Worm (Caenorhabditis elegans): Measurements from ENCODE around the gene talp-3.

Gene talp-3

ce11 chrIV:14658927-14659326, 5.7 kb upstream of the talp-3 start:
- no peak for TF ChIP-seq blmp-1 (tag; optimal IDR thresholded peaks at IDR 0.05)
- no peak for TF ChIP-seq lin-13 (tag; optimal IDR thresholded peaks at IDR 0.05)
- TF ChIP-seq cnd-1 (tag; optimal IDR thresholded peaks at IDR 0.05), result no peak
- TF ChIP-seq ceh-43 (GFP tag; optimal IDR thresholded peaks at IDR 0.05), result no peak

- TF ChIP-seq nhr-237 (tag; optimal IDR thresholded peaks at IDR 0.05) (no peak), M03D4.4 (tag; optimal IDR thresholded peaks at IDR 0.05) (no peak), drap-1 (GFP tag; optimal IDR thresholded peaks at IDR 0.05) (no peak), nhr-12 (tag; optimal IDR thresholded peaks at IDR 0.05) (no peak), nhr-76 (tag; optimal IDR thresholded peaks at IDR 0.05) (no peak), snpc-4 (tag; optimal IDR thresholded peaks at IDR 0.05) (no peak)
These were observed 5.0 kb upstream of the talp-3 start, which contains the start of gene anoh-2 for ce11 chrIV:14658054-14658631. Gene anoh-2 (plus strand): TSS chrIV:14658308.

ce11 chrIV:14656573-14657129, 3.5 kb upstream of the talp-3 start, which contains the start of gene Y57G11C.33:
Gene Y57G11C.33 (plus strand): TSS chrIV:14657079.
- TF ChIP-seq lsy-2 (tag; optimal IDR thresholded peaks at IDR 0.05), result peak; percentile 90
- no peak for TF ChIP-seq M03D4.4 (tag; optimal IDR thresholded peaks at IDR 0.05)
- peak; percentile 46 for TF ChIP-seq mep-1 (tag; optimal IDR thresholded peaks at IDR 0.05)
- peak; percentile 3 for TF ChIP-seq lin-13 (tag; optimal IDR thresholded peaks at IDR 0.05)
- peak; percentile 49 for TF ChIP-seq ces-1 (GFP tag; optimal IDR thresholded peaks at IDR 0.05)

- no peak for TF ChIP-seq mep-1 (tag; optimal IDR thresholded peaks at IDR 0.05)
- TF ChIP-seq mab-5 (tag; optimal IDR thresholded peaks at IDR 0.05), result no peak
- TF ChIP-seq bed-3 (GFP tag; optimal IDR thresholded peaks at IDR 0.05), result no peak
- TF ChIP-seq lin-13 (tag; optimal IDR thresholded peaks at IDR 0.05), result no peak
- TF ChIP-seq unc-120 (tag; optimal IDR thresholded peaks at IDR 0.05; ENCODE audit: poor library complexity, severe bottlenecking), result no peak
- TF ChIP-seq ceh-43 (GFP tag; optimal IDR thresholded peaks at IDR 0.05), result no peak
- TF ChIP-seq hlh-1 (tag; optimal IDR thresholded peaks at IDR 0.05), result no peak
- no peak for TF ChIP-seq flh-1 (GFP tag; optimal IDR thresholded peaks at IDR 0.05)
- TF ChIP-seq drap-1 (GFP tag; optimal IDR thresholded peaks at IDR 0.05), result no peak
These were observed 15.8 kb downstream of the talp-3 start, which contains the start of gene srlf-27 for ce11 chrIV:14637413-14637812. Gene srlf-27 (plus strand): TSS chrIV:14637713.

ce11 chrIV:14634826-14635225, 18.4 kb downstream of the talp-3 start, which contains the start of gene ule-2:
Gene ule-2 (plus strand): TSS chrIV:14635126.
- TF ChIP-seq ceh-83 (GFP tag; optimal IDR thresholded peaks at IDR 0.05) (no peak), ceh-39 (tag; optimal IDR thresholded peaks at IDR 0.05) (no peak), elt-3 (tag; optimal IDR thresholded peaks at IDR 0.05) (no peak), lin-32 (GFP tag; optimal IDR thresholded peaks at IDR 0.05) (no peak), unc-120 (tag; optimal IDR thresholded peaks at IDR 0.05; ENCODE audit: poor library complexity, severe bottlenecking) (no peak), snpc-4 (tag; optimal IDR thresholded peaks at IDR 0.05) (no peak), ceh-43 (GFP tag; optimal IDR thresholded peaks at IDR 0.05) (no peak), tbx-8 (GFP tag; optimal IDR thresholded peaks at IDR 0.05) (no peak), mab-5 (tag; optimal IDR thresholded peaks at IDR 0.05) (no peak), ztf-11 (tag; optimal IDR thresholded peaks at IDR 0.05) (no peak), pha-4 (tag; optimal IDR thresholded peaks at IDR 0.05) (no peak), zip-8 (tag; optimal IDR thresholded peaks at IDR 0.05) (no peak), mls-2 (tag; optimal IDR thresholded peaks at IDR 0.05) (no peak), flh-1 (GFP tag; optimal IDR thresholded peaks at IDR 0.05) (no peak), sem-2 (GFP tag; optimal IDR thresholded peaks at IDR 0.05) (no peak), nhr-12 (tag; optimal IDR thresholded peaks at IDR 0.05) (no peak), hlh-1 (tag; optimal IDR thresholded peaks at IDR 0.05) (no peak), M03D4.4 (tag; optimal IDR thresholded peaks at IDR 0.05) (no peak), lin-13 (tag; optimal IDR thresholded peaks at IDR 0.05) (no peak), blmp-1 (tag; optimal IDR thresholded peaks at IDR 0.05) (no peak)

- no peak for TF ChIP-seq flh-1 (GFP tag; optimal IDR thresholded peaks at IDR 0.05)
- TF ChIP-seq pha-4 (tag; optimal IDR thresholded peaks at IDR 0.05), result no peak
- TF ChIP-seq sem-2 (GFP tag; optimal IDR thresholded peaks at IDR 0.05), result no peak
- TF ChIP-seq sptf-1 (tag; optimal IDR thresholded peaks at IDR 0.05), result no peak
These were observed 20.4 kb downstream of the talp-3 start, which contains the start of gene irld-4 for ce11 chrIV:14632799-14633198. Gene irld-4 (plus strand): TSS chrIV:14633099.

All from whole organism, mixed stage, embryonic.